Worm (Caenorhabditis elegans): ENCODE data around the gene T28C6.5.
A peak's percentile ranks its signal among the peaks of the same experiment; 100 is the strongest.

- no peak for TF ChIP-seq snpc-4 (tag; optimal IDR thresholded peaks at IDR 0.05)
- peak; percentile 21 for TF ChIP-seq tbx-8 (GFP tag; optimal IDR thresholded peaks at IDR 0.05)
- TF ChIP-seq lin-13 (tag; optimal IDR thresholded peaks at IDR 0.05): peak; percentile 75
- peak; percentile 84 for TF ChIP-seq mep-1 (tag; optimal IDR thresholded peaks at IDR 0.05)
- peak; percentile 93 for TF ChIP-seq hlh-1 (tag; optimal IDR thresholded peaks at IDR 0.05)
- TF ChIP-seq lsy-2 (tag; optimal IDR thresholded peaks at IDR 0.05): peak; percentile 69
- TF ChIP-seq mab-5 (tag; optimal IDR thresholded peaks at IDR 0.05): no peak
- TF ChIP-seq nhr-76 (tag; optimal IDR thresholded peaks at IDR 0.05): no peak
These were observed 39.1 kb upstream of the T28C6.5 start for ce11 chrIV:8782172-8782571.

Measured in whole organism, mixed stage, embryonic.